Fruit fly (Drosophila melanogaster): ENCODE data around the gene PIG-H.

PIG-H gene

DNA sequence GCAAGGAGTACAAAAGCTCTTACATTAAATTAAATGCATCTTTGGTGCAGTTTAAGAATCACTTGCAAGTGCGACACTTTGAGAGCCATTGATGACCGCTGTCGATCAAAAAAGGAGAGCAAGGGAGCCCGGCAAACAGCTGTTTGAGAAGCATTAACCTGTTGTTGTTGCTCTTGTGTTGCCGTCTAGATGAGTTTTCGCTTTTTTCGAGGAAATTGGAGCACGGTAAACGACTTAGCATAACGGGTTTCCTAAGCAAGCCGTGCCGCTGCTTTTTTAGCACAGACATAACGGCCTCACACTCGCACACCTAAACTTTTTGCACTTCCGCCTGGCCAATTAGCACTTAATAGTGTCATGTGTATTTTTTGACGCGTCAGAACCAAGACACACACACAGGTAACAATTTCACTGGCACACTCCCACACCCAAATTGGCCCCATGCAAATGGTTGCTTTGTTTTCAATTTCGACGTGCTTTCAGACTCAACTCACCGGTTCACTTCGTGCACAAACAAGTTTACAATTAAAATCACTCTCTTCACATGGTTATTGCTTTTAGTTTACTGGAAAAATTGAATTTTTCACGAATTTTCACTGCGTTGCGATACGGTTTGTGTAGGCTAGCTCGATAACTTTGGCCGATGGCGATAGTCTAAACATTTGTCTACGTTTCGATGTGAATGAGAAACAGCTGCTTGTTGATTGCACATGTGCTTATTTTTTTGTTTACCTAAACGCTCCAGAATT is 30.7 kb downstream of the PIG-H start, which contains the start of the genes CG10903 and CG2747 (continued):
- TF ChIP-seq Hsf (GFP tag; optimal IDR thresholded peaks at IDR 0.05) (no peak), CG6254 (GFP tag; optimal IDR thresholded peaks at IDR 0.05) (no peak), D (optimal IDR thresholded peaks at IDR 0.05) (peak; percentile 29), D (GFP tag; optimal IDR thresholded peaks at IDR 0.05) (no peak), E2f2 (GFP tag; IDR thresholded peaks at IDR 0.05) (peak; percentile 14; the same call in 1 of the 2 replicates), tap (tag; optimal IDR thresholded peaks at IDR 0.05) (no peak), br (optimal IDR thresholded peaks at IDR 0.05) (no peak), CG8944 (GFP tag; optimal IDR thresholded peaks at IDR 0.05) (no peak), CG6765 (GFP tag; optimal IDR thresholded peaks at IDR 0.05) (no peak), CG10267 (tag; optimal IDR thresholded peaks at IDR 0.05) (peak; percentile 11), CG8281 (tag; optimal IDR thresholded peaks at IDR 0.05) (no peak), nerfin-2 (GFP tag; IDR thresholded peaks at IDR 0.05; ENCODE audit: partially characterized antibody) (peak; percentile 16; the same call in 1 of the 2 replicates), CG8388 (GFP tag; optimal IDR thresholded peaks at IDR 0.05) (no peak), CG6854 (GFP tag; optimal IDR thresholded peaks at IDR 0.05) (peak; percentile 49), Dip2 (GFP tag; IDR thresholded peaks at IDR 0.05) (no peak), nau (GFP tag; optimal IDR thresholded peaks at IDR 0.05) (peak; percentile 28), eyg (GFP tag; optimal IDR thresholded peaks at IDR 0.05) (no peak), CG9932 (GFP tag; IDR thresholded peaks at IDR 0.05) (no peak), HmgZ (tag; optimal IDR thresholded peaks at IDR 0.05) (peak; percentile 39), chif (GFP tag; optimal IDR thresholded peaks at IDR 0.05) (no peak), Stat92E (GFP tag; optimal IDR thresholded peaks at IDR 0.05) (peak in 1 of 3 experiments; percentile 10), CG10209 (GFP tag; optimal IDR thresholded peaks at IDR 0.05) (no peak), CG6654 (GFP tag; optimal IDR thresholded peaks at IDR 0.05) (peak; percentile 97), CG11504 (tag; optimal IDR thresholded peaks at IDR 0.05) (no peak), lbe (GFP tag; optimal IDR thresholded peaks at IDR 0.05) (no peak), Xbp1 (GFP tag; optimal IDR thresholded peaks at IDR 0.05) (no peak), HLH4C (GFP tag; IDR thresholded peaks at IDR 0.05; ENCODE audit: partially characterized antibody) (peak; percentile 52; the same call in 1 of the 3 replicates), nmo (GFP tag; optimal IDR thresholded peaks at IDR 0.05) (peak; percentile 24), CG34376 (GFP tag; optimal IDR thresholded peaks at IDR 0.05) (peak; percentile 49), CG2116 (GFP tag; optimal IDR thresholded peaks at IDR 0.05) (peak; percentile 61), CG7987 (GFP tag; optimal IDR thresholded peaks at IDR 0.05) (peak; percentile 42), p53 (GFP tag; optimal IDR thresholded peaks at IDR 0.05) (peak; percentile 36), CG10543 (GFP tag; optimal IDR thresholded peaks at IDR 0.05) (peak; percentile 41), bcd (GFP tag; optimal IDR thresholded peaks at IDR 0.05) (no peak), Eip74EF (GFP tag; optimal IDR thresholded peaks at IDR 0.05) (peak in 1 of 2 experiments; percentile 80), CG14050 (GFP tag; IDR thresholded peaks at IDR 0.05) (no peak), ato (GFP tag; IDR thresholded peaks at IDR 0.05; ENCODE audit: partially characterized antibody) (peak; percentile 46; the same call in 1 of the 2 replicates), CG14014 (GFP tag; IDR thresholded peaks at IDR 0.05) (no peak), CG30431 (GFP tag; optimal IDR thresholded peaks at IDR 0.05) (no peak), Sin3A (optimal IDR thresholded peaks at IDR 0.05) (peak; percentile 60), cad (GFP tag; optimal IDR thresholded peaks at IDR 0.05) (peak; percentile 67), CG9817 (tag; optimal IDR thresholded peaks at IDR 0.05) (no peak), BEAF-32 (GFP tag; optimal IDR thresholded peaks at IDR 0.05) (peak; percentile 80), Bgb (GFP tag; IDR thresholded peaks at IDR 0.05; ENCODE audit: partially characterized antibody) (peak; percentile 74), CG1603 (tag; optimal IDR thresholded peaks at IDR 0.05) (peak; percentile 47), CG14860 (GFP tag; IDR thresholded peaks at IDR 0.05; ENCODE audit: partially characterized antibody) (0 out of 3 replicates have a peak, but pooled peaks have one; percentile 38), CG12659 (GFP tag; optimal IDR thresholded peaks at IDR 0.05) (peak; percentile 56), YL-1 (GFP tag; optimal IDR thresholded peaks at IDR 0.05) (peak; percentile 79)

Data from whole organism, embryonic.